Worm (Caenorhabditis elegans) whole organism, L4 larva: ENCODE results near the gene asp-17.

ENCODE experiments used
- aly-2 ChIP-seq: sonication (generic microtip); optimal IDR thresholded peaks from 2 replicates; lab custom pipeline; 2018; ENCODE audit warnings: missing biosample characterization, missing genetic modification characterization
- mdt-29 ChIP-seq: fragments of 200-800 bp; sonication (Bioruptor generic); IDR thresholded peaks from 2 replicates; pipeline ENCODE4 v1.3.6; 2022; ENCODE audit warnings: missing genetic modification reagents, missing genetic modification characterization, missing compliant biosample characterization
- nhr-11 ChIP-seq: fragments of 150-350 bp; optimal IDR thresholded peaks from 2 replicates; lab custom pipeline; 2014; ENCODE audit warnings: missing biosample characterization, missing genetic modification characterization
- ztf-11 ChIP-seq: fragments of 150-350 bp; optimal IDR thresholded peaks from 2 replicates; lab custom pipeline; 2014; ENCODE audit warnings: missing biosample characterization, missing genetic modification characterization

- TF ChIP-seq mdt-29 (GFP tag; lab: Robert Waterston, UW): no peak
- no peak for TF ChIP-seq nhr-11 (tag; lab: Kevin White, UChicago)
- TF ChIP-seq aly-2 (tag; lab: Kevin White, UChicago): no peak
- TF ChIP-seq ztf-11 (tag; lab: Kevin White, UChicago): no peak
These were observed 17.9 kb downstream of the asp-17 start for ce11 chrV:19019239-19019638.
